Worm (Caenorhabditis elegans) whole organism, late embryonic: ENCODE data around the gene srh-180.

Source experiments
- C08G9.2 ChIP-seq: sonication (generic microtip); optimal IDR thresholded peaks from 2 replicates; lab custom pipeline; 2016; ENCODE audit warnings: mild to moderate bottlenecking, missing genetic modification characterization, moderate library complexity, missing compliant biosample characterization
- F13H6.1 ChIP-seq: sonication (generic microtip); optimal IDR thresholded peaks from 2 replicates; lab custom pipeline; 2016; ENCODE audit warnings: missing genetic modification characterization, missing compliant biosample characterization
- K02D7.2 ChIP-seq: sonication (generic microtip); optimal IDR thresholded peaks from 2 replicates; lab custom pipeline; 2017; ENCODE audit warnings: mild to moderate bottlenecking, missing genetic modification characterization, missing compliant biosample characterization
- K09A11.1 ChIP-seq: sonication (generic microtip); optimal IDR thresholded peaks from 2 replicates; lab custom pipeline; 2017; ENCODE audit warnings: antibody characterized with exemption, mild to moderate bottlenecking, missing genetic modification characterization, missing compliant biosample characterization; ENCODE audit not compliant: insufficient read depth
- ceh-18 ChIP-seq: sonication (generic microtip); optimal IDR thresholded peaks from 2 replicates; lab custom pipeline; 2016; ENCODE audit warnings: missing genetic modification characterization, missing compliant biosample characterization
- ceh-22 ChIP-seq: sonication (generic microtip); optimal IDR thresholded peaks from 2 replicates; lab custom pipeline; 2017; ENCODE audit warnings: missing biosample characterization, missing genetic modification characterization
- ceh-30 ChIP-seq: fragments of 150-350 bp; optimal IDR thresholded peaks from 2 replicates; lab custom pipeline; 2014; ENCODE audit warnings: missing biosample characterization, missing genetic modification characterization
- ceh-31 ChIP-seq: sonication (generic microtip); optimal IDR thresholded peaks from 2 replicates; lab custom pipeline; 2016; ENCODE audit warnings: missing genetic modification characterization, missing compliant biosample characterization
- ceh-48 ChIP-seq: sonication (generic microtip); optimal IDR thresholded peaks from 2 replicates; lab custom pipeline; 2016; ENCODE audit warnings: missing genetic modification characterization, inconsistent platforms, missing compliant biosample characterization
- ceh-6 ChIP-seq: fragments of 200-800 bp; sonication (Bioruptor generic); optimal IDR thresholded peaks from 2 replicates; lab custom pipeline; 2018; ENCODE audit warnings: mild to moderate bottlenecking, missing genetic modification characterization, missing compliant biosample characterization
- dmd-4 ChIP-seq: sonication (generic microtip); optimal IDR thresholded peaks from 2 replicates; lab custom pipeline; 2016; ENCODE audit warnings: borderline replicate concordance, missing genetic modification characterization, missing compliant biosample characterization
- dve-1 ChIP-seq: sonication (generic microtip); optimal IDR thresholded peaks from 2 replicates; lab custom pipeline; 2017; ENCODE audit warnings: antibody characterized with exemption, mild to moderate bottlenecking, missing genetic modification characterization, missing compliant biosample characterization
- elt-2 ChIP-seq: sonication (generic microtip); optimal IDR thresholded peaks from 2 replicates; lab custom pipeline; 2016; ENCODE audit warnings: missing genetic modification reagents, missing genetic modification characterization, missing compliant biosample characterization
- ets-4 ChIP-seq: sonication (generic microtip); optimal IDR thresholded peaks from 2 replicates; lab custom pipeline; 2016; ENCODE audit warnings: missing genetic modification characterization, missing compliant biosample characterization
- fkh-10 ChIP-seq: fragments of 150-350 bp; optimal IDR thresholded peaks from 2 replicates; lab custom pipeline; 2014; ENCODE audit warnings: missing biosample characterization, missing genetic modification reagents, missing genetic modification characterization
- fkh-6 ChIP-seq: sonication (generic microtip); optimal IDR thresholded peaks from 2 replicates; lab custom pipeline; 2016; ENCODE audit warnings: missing genetic modification characterization, missing compliant biosample characterization
- hlh-13 ChIP-seq: fragments of 200-800 bp; sonication (Bioruptor generic); optimal IDR thresholded peaks from 2 replicates; lab custom pipeline; 2018; ENCODE audit warnings: mild to moderate bottlenecking, missing genetic modification characterization, missing compliant biosample characterization
- hlh-8 ChIP-seq: sonication (generic microtip); optimal IDR thresholded peaks from 2 replicates; lab custom pipeline; 2016; ENCODE audit warnings: missing genotype, missing genetic modification characterization, missing compliant biosample characterization
- madf-2 ChIP-seq: sonication (generic microtip); optimal IDR thresholded peaks from 2 replicates; lab custom pipeline; 2017; ENCODE audit warnings: missing genetic modification characterization, missing compliant biosample characterization
- mec-3 ChIP-seq: sonication (generic microtip); optimal IDR thresholded peaks from 2 replicates; lab custom pipeline; 2016; ENCODE audit warnings: borderline replicate concordance, missing genetic modification characterization, missing compliant biosample characterization
- nfya-1 ChIP-seq: sonication (generic microtip); optimal IDR thresholded peaks from 2 replicates; lab custom pipeline; 2017; ENCODE audit warnings: missing genetic modification characterization, mild to moderate bottlenecking, missing compliant biosample characterization, antibody characterized with exemption, moderate library complexity
- nhr-11 ChIP-seq: fragments of 150-350 bp; optimal IDR thresholded peaks from 2 replicates; lab custom pipeline; 2014; ENCODE audit warnings: missing biosample characterization, missing genetic modification characterization
- nhr-232 ChIP-seq: sonication (generic microtip); optimal IDR thresholded peaks from 2 replicates; lab custom pipeline; 2016; ENCODE audit warnings: missing genetic modification characterization, missing compliant biosample characterization
- npax-4 ChIP-seq: sonication (generic microtip); optimal IDR thresholded peaks from 2 replicates; lab custom pipeline; 2016; ENCODE audit warnings: missing genetic modification characterization, missing compliant biosample characterization
- pat-9 ChIP-seq: fragments of 200-800 bp; sonication (Bioruptor generic); optimal IDR thresholded peaks from 2 replicates; lab custom pipeline; 2018; ENCODE audit warnings: mild to moderate bottlenecking, missing genetic modification characterization, moderate library complexity, missing compliant biosample characterization
- pax-1 ChIP-seq: fragments of 150-350 bp; optimal IDR thresholded peaks from 2 replicates; lab custom pipeline; 2014; ENCODE audit warnings: missing biosample characterization, missing genetic modification characterization
- pha-2 ChIP-seq: sonication (generic microtip); optimal IDR thresholded peaks from 2 replicates; lab custom pipeline; 2017; ENCODE audit warnings: mild to moderate bottlenecking, missing genetic modification characterization, missing compliant biosample characterization
- pha-4 ChIP-seq: fragments of 150-350 bp; optimal IDR thresholded peaks from 2 replicates; lab custom pipeline; 2018; ENCODE audit warnings: missing biosample characterization, missing genetic modification reagents, missing genetic modification characterization
- pros-1 ChIP-seq: fragments of 150-350 bp; optimal IDR thresholded peaks from 2 replicates; lab custom pipeline; 2014; ENCODE audit warnings: missing biosample characterization, missing genetic modification reagents, missing genetic modification characterization
- ref-2 ChIP-seq: sonication (generic microtip); optimal IDR thresholded peaks from 2 replicates; lab custom pipeline; 2016; ENCODE audit warnings: missing genetic modification characterization, missing compliant biosample characterization
- sdc-2 ChIP-seq: sonication (generic microtip); optimal IDR thresholded peaks from 2 replicates; lab custom pipeline; 2016; ENCODE audit warnings: missing genotype, missing genetic modification characterization, missing compliant biosample characterization
- sox-2 ChIP-seq: fragments of 200-800 bp; sonication (Bioruptor generic); IDR thresholded peaks from 2 replicates; pipeline ENCODE4 v1.3.6; 2022; ENCODE audit warnings: missing genetic modification reagents, missing genetic modification characterization, missing compliant biosample characterization
- sox-4 ChIP-seq: sonication (generic microtip); optimal IDR thresholded peaks from 2 replicates; lab custom pipeline; 2017; ENCODE audit warnings: mild to moderate bottlenecking, missing genetic modification characterization, inconsistent platforms, missing compliant biosample characterization
- ttx-3 ChIP-seq: sonication (generic microtip); optimal IDR thresholded peaks from 2 replicates; lab custom pipeline; 2016; ENCODE audit warnings: missing genetic modification reagents, missing genetic modification characterization, missing compliant biosample characterization
- unc-3 ChIP-seq, 2 experiments: fragments of 200-800 bp in 1 of 2; sonication (Bioruptor generic) in 1 of 2; sonication (generic microtip) in 1 of 2; conservative IDR thresholded peaks in 1 of 2; optimal IDR thresholded peaks in 1 of 2; 2 replicates each; pipeline versions ENCODE4 v1.3.6 to Lab custom; 2016 to 2022; ENCODE audit warnings: missing compliant biosample characterization in 2 of 2, missing genetic modification characterization in 2 of 2, missing genetic modification reagents in 1 of 2
- unc-55 ChIP-seq: sonication (generic microtip); optimal IDR thresholded peaks from 2 replicates; lab custom pipeline; 2017; ENCODE audit warnings: missing biosample characterization, missing genetic modification reagents, missing genetic modification characterization

The srh-180 gene

DNA sequence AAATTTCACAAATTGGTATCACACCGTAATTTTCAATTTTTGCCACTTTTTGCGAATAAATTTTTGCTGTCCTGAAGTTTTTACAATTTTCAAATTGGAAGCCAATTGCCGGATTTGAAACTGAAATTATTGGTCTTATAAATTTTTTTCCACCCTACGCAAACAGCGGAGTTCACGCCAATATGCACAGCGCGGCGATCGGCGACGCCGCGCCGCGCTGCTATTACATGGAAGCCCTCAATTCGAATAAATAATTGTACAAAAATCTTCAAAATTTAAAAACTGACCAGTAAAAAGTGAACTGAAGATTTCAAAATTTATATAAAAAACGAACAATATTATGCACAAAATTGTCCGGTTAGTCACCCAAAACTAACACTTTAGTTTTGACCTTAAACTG is 17.5 kb upstream of the srh-180 start:
- TF ChIP-seq ceh-31 (tag; lab: Kevin White, UChicago) (no peak), hlh-8 (tag; lab: Kevin White, UChicago) (no peak), ttx-3 (tag; lab: Kevin White, UChicago) (no peak), unc-3 (GFP tag; conservative IDR thresholded peaks at IDR 0.05; lab: Robert Waterston, UW) (no peak), unc-3 (tag; optimal IDR thresholded peaks at IDR 0.05; lab: Kevin White, UChicago) (no peak)

DNA sequence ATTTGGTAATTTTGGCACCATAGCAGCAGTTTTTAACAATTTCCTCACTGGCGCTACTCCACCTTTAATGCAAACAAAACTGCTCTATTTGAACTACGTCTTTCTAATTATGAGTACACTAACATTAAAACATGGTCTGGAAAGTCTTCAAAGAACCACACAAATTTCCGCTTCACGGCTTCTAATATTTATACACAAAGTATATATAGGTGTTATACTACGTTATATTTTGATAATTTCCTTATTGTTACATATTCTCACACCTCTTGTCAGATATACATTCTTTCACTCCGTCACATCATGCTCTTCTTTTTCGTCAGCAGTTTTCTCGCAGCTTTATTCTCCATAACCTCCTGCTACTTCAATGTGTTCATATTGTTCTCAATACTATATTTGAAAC is 17.1 kb upstream of the srh-180 start, which contains the start of gene srbc-82:
Gene srbc-82 (plus strand): TSS at position 301 of the 400 bp plus-strand sequence.
- no peak for TF ChIP-seq npax-4 (tag; lab: Kevin White, UChicago)
- no peak for TF ChIP-seq sox-2 (GFP tag; lab: Robert Waterston, UW)
- no peak for TF ChIP-seq fkh-6 (tag; lab: Kevin White, UChicago)
- no peak for TF ChIP-seq ceh-22 (tag; lab: Kevin White, UChicago)
- no peak for TF ChIP-seq ceh-48 (tag; lab: Kevin White, UChicago)
- TF ChIP-seq sdc-2 (tag; lab: Kevin White, UChicago): no peak

ce11 chrV:16302439-16302838 is 14.9 kb upstream of the srh-180 start, which contains the start of the genes C31A11.13 and oac-6:
Gene C31A11.13, minus strand, starts transcription at chrV:16302551.
Gene oac-6, plus strand, starts transcription at chrV:16302717.
- TF ChIP-seq ref-2 (tag; lab: Kevin White, UChicago) (no peak), elt-2 (tag; lab: Kevin White, UChicago) (peak; percentile 63)

DNA sequence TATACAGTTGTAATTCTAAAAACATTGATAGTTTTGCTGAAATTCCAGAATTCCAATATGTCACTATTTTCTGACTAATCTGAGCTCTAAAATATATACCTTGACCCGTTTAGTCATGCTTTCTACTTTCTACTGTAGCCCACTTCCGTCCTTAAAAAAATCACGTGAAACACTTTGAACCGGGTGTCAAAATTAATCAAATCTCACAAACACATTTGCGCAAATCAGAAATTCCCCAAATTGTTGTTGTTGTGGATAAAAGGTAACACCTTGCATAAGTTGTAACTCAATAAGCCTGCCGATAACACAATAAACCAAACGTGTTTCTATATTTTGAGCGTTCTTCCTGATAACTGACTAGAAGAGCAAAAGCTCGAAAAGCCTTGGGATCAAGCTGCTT is 10.1 kb upstream of the srh-180 start, which contains the start of gene srxa-7:
Gene srxa-7 (plus strand): TSS at position 301 of the 400 bp plus-strand sequence.
- TF ChIP-seq unc-55 (GFP tag; lab: Kevin White, UChicago) (no peak), dve-1 (tag; lab: Kevin White, UChicago) (no peak), nhr-11 (tag; lab: Kevin White, UChicago) (no peak), sox-4 (tag; lab: Kevin White, UChicago) (no peak), K09A11.1 (no peak), pros-1 (tag; lab: Kevin White, UChicago) (no peak), ets-4 (tag; lab: Kevin White, UChicago) (no peak), npax-4 (tag; lab: Kevin White, UChicago) (no peak), K02D7.2 (tag; lab: Kevin White, UChicago) (no peak), pat-9 (tag; lab: Kevin White, UChicago) (no peak), pha-4 (tag; lab: Kevin White, UChicago) (no peak), F13H6.1 (tag; lab: Kevin White, UChicago) (no peak), madf-2 (tag; lab: Kevin White, UChicago) (no peak), dmd-4 (no peak)

- no peak for TF ChIP-seq ceh-48 (tag; lab: Kevin White, UChicago)
- no peak for TF ChIP-seq ceh-18 (tag; lab: Kevin White, UChicago)
- no peak for TF ChIP-seq ttx-3 (tag; lab: Kevin White, UChicago)
- TF ChIP-seq hlh-8 (tag; lab: Kevin White, UChicago): no peak
- no peak for TF ChIP-seq C08G9.2 (tag; lab: Kevin White, UChicago)
- TF ChIP-seq madf-2 (tag; lab: Kevin White, UChicago): no peak
- no peak for TF ChIP-seq ceh-6 (GFP tag; lab: Kevin White, UChicago)
- TF ChIP-seq fkh-10 (GFP tag; lab: Kevin White, UChicago): no peak
- TF ChIP-seq unc-55 (GFP tag; lab: Kevin White, UChicago): no peak
- no peak for TF ChIP-seq pros-1 (tag; lab: Kevin White, UChicago)
- no peak for TF ChIP-seq npax-4 (tag; lab: Kevin White, UChicago)
- no peak for TF ChIP-seq ets-4 (tag; lab: Kevin White, UChicago)
- TF ChIP-seq nfya-1 (tag; lab: Kevin White, UChicago): no peak
- TF ChIP-seq nhr-232 (tag; lab: Kevin White, UChicago): no peak
- TF ChIP-seq F13H6.1 (tag; lab: Kevin White, UChicago): no peak
- TF ChIP-seq pax-1 (tag; lab: Kevin White, UChicago): no peak
- TF ChIP-seq hlh-13 (GFP tag; lab: Kevin White, UChicago): no peak
- TF ChIP-seq mec-3 (tag; lab: Kevin White, UChicago): no peak
- TF ChIP-seq pha-2 (tag; lab: Kevin White, UChicago): no peak
- no peak for TF ChIP-seq ceh-30 (tag; lab: Kevin White, UChicago)
Measured at ce11 chrV:16308343-16308742, 9.0 kb upstream of the srh-180 start.
